Fruit fly (Drosophila melanogaster): Measurements from ENCODE around the gene apolpp.

Gene apolpp

DNA sequence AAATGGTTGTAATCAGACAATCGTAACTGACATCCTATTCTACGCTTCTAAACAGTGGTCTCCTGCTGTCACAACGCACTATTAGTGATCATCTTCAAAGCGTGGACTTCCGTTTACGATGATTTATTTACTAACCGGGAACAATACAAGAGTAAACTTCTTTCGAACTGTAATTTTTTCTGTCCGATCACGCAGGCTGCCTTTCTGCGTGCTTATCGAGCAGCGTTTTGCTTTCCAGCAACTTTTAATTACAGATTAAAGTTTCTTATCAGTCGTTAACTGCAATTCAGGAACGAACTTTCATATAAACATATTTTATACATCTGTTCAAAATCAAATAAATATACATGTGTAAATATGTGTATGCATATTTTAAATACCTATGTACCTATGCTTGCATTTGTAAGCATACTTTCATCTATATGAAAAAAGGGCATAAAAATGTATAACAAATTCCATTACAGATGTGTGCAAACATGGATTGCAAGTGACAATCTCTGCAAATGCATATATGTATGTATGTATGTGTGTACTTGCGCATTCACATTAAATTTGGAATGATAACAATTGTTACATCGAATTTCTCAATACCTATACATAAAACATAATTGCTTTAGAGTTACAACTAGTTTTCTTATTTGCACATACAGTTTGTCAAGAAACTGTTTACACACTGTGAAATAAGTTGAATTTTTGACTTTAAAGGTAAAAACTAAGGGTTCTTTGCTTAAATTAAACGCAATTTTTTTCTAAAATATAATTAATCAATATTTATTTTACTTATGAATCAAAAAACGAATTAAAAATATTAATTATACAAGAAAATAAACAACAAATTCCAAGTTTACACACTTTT lies 2.4 kb downstream of the apolpp start:
- TF ChIP-seq CG17806 (tag; optimal IDR thresholded peaks at IDR 0.05) (no peak), CG10348 (GFP tag; IDR thresholded peaks at IDR 0.05) (no peak), CG32121 (GFP tag; IDR thresholded peaks at IDR 0.05) (no peak), rn (GFP tag; IDR thresholded peaks at IDR 0.05) (no peak), Pif1B (GFP tag; optimal IDR thresholded peaks at IDR 0.05) (no peak), CG12605 (GFP tag; IDR thresholded peaks at IDR 0.05) (no peak), CG15710 (tag; optimal IDR thresholded peaks at IDR 0.05) (no peak), CG14655 (GFP tag; optimal IDR thresholded peaks at IDR 0.05) (no peak), Snoo (tag; optimal IDR thresholded peaks at IDR 0.05) (no peak), EcR (GFP tag; optimal IDR thresholded peaks at IDR 0.05) (no peak), fd96Ca (GFP tag; IDR thresholded peaks at IDR 0.05) (no peak), Pif1A (GFP tag; optimal IDR thresholded peaks at IDR 0.05) (no peak), D1 (tag; optimal IDR thresholded peaks at IDR 0.05) (no peak), gl (tag; optimal IDR thresholded peaks at IDR 0.05) (no peak)

DNA sequence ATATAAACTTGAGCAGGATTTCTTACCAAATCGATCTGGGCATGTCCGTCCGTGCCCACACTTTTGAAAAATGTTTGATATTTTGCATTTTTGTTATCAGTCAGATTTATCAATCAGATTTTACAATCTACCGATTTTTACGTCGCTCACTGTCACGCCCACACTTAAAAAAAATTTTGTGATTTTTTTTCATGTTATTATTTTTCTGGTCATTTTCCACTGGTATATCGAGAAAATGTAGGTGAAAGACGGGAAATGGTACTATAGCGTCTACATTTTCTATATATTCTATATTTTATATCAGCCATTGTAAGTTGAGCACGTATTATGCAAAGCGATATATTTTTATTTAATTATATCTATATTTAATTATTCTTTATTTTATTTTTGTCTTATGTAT lies 3.5 kb downstream of the apolpp start:
- TF ChIP-seq CG15710 (tag; optimal IDR thresholded peaks at IDR 0.05) (no peak), fd96Ca (GFP tag; IDR thresholded peaks at IDR 0.05) (no peak), gl (tag; optimal IDR thresholded peaks at IDR 0.05) (no peak), rn (GFP tag; IDR thresholded peaks at IDR 0.05) (no peak), CG8301 (tag; optimal IDR thresholded peaks at IDR 0.05) (no peak), CG4496 (GFP tag; IDR thresholded peaks at IDR 0.05) (no peak), Pif1B (GFP tag; optimal IDR thresholded peaks at IDR 0.05) (no peak)

DNA sequence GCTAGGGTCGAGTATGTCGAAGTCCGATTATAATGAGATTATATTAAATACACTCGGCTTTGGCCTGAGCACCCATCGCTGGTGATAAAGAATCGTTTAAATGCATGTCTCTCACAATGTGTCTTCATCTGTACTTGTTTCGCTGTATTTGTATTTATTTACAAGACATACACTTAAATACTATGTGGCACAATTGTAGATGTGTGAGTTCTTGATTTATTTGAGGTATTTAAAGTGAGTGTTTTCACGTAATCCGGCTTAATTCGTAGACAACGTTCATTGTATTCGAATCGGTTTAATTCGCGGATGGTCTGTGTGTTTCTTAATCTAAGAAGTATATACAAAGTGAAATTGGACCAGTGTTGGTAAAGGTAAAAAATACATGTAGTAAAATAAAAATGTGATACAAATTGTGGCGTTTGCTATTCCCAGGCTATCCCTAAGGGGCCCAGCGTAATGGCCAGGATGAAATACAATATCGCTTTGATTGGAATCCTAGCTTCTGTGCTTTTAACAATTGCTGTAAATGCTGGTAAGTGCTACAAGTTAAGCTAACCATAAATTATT lies 4.0 kb downstream of the apolpp start, which contains the start of gene Zyx:
Gene Zyx, minus strand, starts transcription at position 350 of the 567 bp plus-strand sequence.
- TF ChIP-seq Snoo (tag; optimal IDR thresholded peaks at IDR 0.05), result no peak

DNA sequence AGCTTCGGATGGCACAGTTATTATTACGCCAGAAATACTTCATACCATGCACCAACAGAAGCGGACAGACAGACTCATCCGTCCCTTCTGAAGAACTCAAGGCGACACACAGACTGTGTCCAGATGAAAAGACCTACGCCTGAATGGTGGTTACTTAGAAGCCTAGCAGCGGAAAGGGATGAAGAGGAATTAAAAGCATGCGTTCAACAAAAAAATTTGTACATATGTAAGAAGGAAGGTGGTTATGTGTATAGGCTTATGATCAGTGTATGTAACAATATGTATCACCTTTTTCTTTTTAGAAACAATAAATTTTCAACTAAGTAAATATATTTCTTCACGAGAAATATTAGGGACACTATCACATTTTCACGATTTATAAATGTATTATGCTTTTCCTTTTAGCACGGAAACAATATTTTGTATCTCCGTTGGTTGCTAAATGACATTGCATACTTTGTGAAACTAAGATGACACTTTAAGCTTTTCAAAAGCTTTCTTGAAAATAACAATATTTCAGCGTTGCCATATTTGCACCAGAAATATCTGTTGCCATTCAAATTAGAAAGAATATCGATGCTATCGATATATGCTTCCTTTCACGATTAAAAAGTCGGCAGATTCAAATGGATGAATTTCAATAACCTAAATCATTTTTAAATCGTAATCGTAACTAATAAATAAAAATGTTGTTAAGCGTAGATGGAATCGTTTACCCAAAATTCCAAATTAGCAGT lies 23.7 kb downstream of the apolpp start, which contains the start of gene Actbeta:
Gene Actbeta, minus strand, starts transcription at position 471 of the 737 bp plus-strand sequence.
- TF ChIP-seq D1 (tag; optimal IDR thresholded peaks at IDR 0.05), result peak; percentile 61
- no peak for TF ChIP-seq Snoo (tag; optimal IDR thresholded peaks at IDR 0.05)

DNA sequence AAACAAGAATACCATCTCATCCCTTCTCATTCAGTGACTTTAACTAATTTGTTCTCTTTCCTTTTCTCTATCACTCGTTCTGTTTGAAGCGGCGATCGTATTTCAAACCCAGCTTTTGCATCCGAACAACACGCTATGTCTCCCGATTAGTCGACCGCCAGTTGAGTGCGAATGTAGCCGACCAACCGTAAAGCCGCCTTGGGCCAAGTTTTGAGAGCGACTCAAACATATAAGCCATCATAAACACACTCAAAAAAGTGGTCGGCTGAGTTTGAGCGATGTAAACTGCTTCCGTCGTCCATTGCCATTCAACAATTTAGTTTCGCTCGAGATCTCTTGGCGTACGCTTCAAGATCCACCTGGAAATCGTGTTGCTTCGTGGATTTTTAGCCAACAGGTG lies 27.7 kb downstream of the apolpp start, which contains the start of gene sv:
Gene sv, plus strand, starts transcription at position 319 of the 400 bp plus-strand sequence.
- no peak for TF ChIP-seq CG32121 (GFP tag; IDR thresholded peaks at IDR 0.05)
- TF ChIP-seq CG17806 (tag; optimal IDR thresholded peaks at IDR 0.05), result no peak
- no peak for TF ChIP-seq CG8159 (tag; optimal IDR thresholded peaks at IDR 0.05)
- no peak for TF ChIP-seq D1 (tag; optimal IDR thresholded peaks at IDR 0.05)
- TF ChIP-seq Snoo (tag; optimal IDR thresholded peaks at IDR 0.05), result no peak
- TF ChIP-seq rn (GFP tag; IDR thresholded peaks at IDR 0.05), result no peak
- TF ChIP-seq gl (tag; optimal IDR thresholded peaks at IDR 0.05), result no peak
- TF ChIP-seq CG12605 (GFP tag; IDR thresholded peaks at IDR 0.05), result no peak
- no peak for TF ChIP-seq CG13204 (GFP tag; optimal IDR thresholded peaks at IDR 0.05)
- TF ChIP-seq CG34367 (tag; optimal IDR thresholded peaks at IDR 0.05), result no peak
- TF ChIP-seq EcR (GFP tag; optimal IDR thresholded peaks at IDR 0.05), result no peak
- TF ChIP-seq CG14655 (GFP tag; optimal IDR thresholded peaks at IDR 0.05), result no peak
- no peak for TF ChIP-seq CG10348 (GFP tag; IDR thresholded peaks at IDR 0.05)
- TF ChIP-seq Ets98B (GFP tag; IDR thresholded peaks at IDR 0.05), result no peak
- no peak for TF ChIP-seq Pif1A (GFP tag; optimal IDR thresholded peaks at IDR 0.05)
- TF ChIP-seq CG9948 (tag; optimal IDR thresholded peaks at IDR 0.05), result no peak
- TF ChIP-seq Pif1B (GFP tag; optimal IDR thresholded peaks at IDR 0.05), result no peak
- no peak for TF ChIP-seq fd96Ca (GFP tag; IDR thresholded peaks at IDR 0.05)
- no peak for TF ChIP-seq CG4496 (GFP tag; IDR thresholded peaks at IDR 0.05)

DNA sequence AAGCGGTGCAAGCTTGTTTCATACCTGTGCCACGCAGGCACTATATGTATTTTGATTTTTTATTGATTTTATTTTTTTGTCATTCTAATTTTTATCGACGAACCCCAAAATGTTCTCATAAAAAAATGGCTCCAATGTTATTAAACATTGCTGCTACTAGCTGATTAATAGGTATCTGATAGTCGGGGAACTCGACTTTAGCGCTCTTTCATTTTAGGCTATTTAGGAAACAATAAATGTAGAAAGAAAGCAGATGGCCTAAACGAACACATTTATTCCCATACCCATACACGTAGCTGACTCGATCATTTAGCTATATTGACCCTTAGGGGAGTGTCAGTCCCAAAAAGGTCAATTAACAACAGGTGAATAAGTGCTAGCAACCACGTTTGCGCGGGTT lies 29.5 kb downstream of the apolpp start:
- no peak for TF ChIP-seq gl (tag; optimal IDR thresholded peaks at IDR 0.05)
- TF ChIP-seq D1 (tag; optimal IDR thresholded peaks at IDR 0.05), result no peak
- no peak for TF ChIP-seq CG8159 (tag; optimal IDR thresholded peaks at IDR 0.05)
- TF ChIP-seq rn (GFP tag; IDR thresholded peaks at IDR 0.05), result no peak
- no peak for TF ChIP-seq CG32121 (GFP tag; IDR thresholded peaks at IDR 0.05)

DNA sequence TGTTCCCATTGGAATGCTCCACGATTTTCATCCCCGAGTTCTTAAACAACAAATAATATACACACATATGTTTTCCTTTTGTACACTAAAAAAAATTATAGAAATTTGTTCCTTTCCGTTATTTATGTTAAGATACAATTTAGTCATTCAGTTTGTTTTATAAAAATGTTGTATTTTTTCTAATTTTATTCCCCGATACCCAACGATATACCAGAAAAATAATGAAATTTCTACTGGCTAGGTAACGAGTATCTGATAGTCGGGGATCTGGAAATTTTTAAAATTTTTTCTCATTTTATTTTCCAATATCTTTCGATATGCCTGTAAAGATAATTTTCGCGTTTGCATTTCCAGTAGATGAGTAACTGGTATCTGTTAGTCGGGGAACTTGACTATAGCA lies 32.7 kb downstream of the apolpp start:
- TF ChIP-seq CG12605 (GFP tag; IDR thresholded peaks at IDR 0.05) (no peak), CG4496 (GFP tag; IDR thresholded peaks at IDR 0.05) (no peak), CG17806 (tag; optimal IDR thresholded peaks at IDR 0.05) (no peak), D1 (tag; optimal IDR thresholded peaks at IDR 0.05) (no peak), rn (GFP tag; IDR thresholded peaks at IDR 0.05) (no peak), Pif1B (GFP tag; optimal IDR thresholded peaks at IDR 0.05) (no peak), Pif1A (GFP tag; optimal IDR thresholded peaks at IDR 0.05) (no peak), CG8159 (tag; optimal IDR thresholded peaks at IDR 0.05) (no peak), CG8301 (tag; optimal IDR thresholded peaks at IDR 0.05) (no peak), Snoo (tag; optimal IDR thresholded peaks at IDR 0.05) (no peak), fd96Ca (GFP tag; IDR thresholded peaks at IDR 0.05) (no peak), gl (tag; optimal IDR thresholded peaks at IDR 0.05) (no peak), Ets98B (GFP tag; IDR thresholded peaks at IDR 0.05) (no peak), CG10348 (GFP tag; IDR thresholded peaks at IDR 0.05) (no peak), CG15710 (tag; optimal IDR thresholded peaks at IDR 0.05) (no peak), CG32121 (GFP tag; IDR thresholded peaks at IDR 0.05) (no peak), CG9948 (tag; optimal IDR thresholded peaks at IDR 0.05) (no peak), CG34367 (tag; optimal IDR thresholded peaks at IDR 0.05) (no peak), CG13204 (GFP tag; optimal IDR thresholded peaks at IDR 0.05) (no peak)

All from whole organism, pupa.